Worm (Caenorhabditis elegans) whole organism, early embryonic: ENCODE results near the gene F18C5.10.

Experiments
- B0310.2 ChIP-seq: sonication (generic microtip); optimal IDR thresholded peaks from 2 replicates; lab custom pipeline; 2016; ENCODE audit warnings: mild to moderate bottlenecking, missing genetic modification characterization, missing compliant biosample characterization
- F13C5.2 ChIP-seq: sonication (generic microtip); optimal IDR thresholded peaks from 2 replicates; lab custom pipeline; 2017; ENCODE audit warnings: mild to moderate bottlenecking, missing genetic modification characterization, inconsistent platforms, missing compliant biosample characterization
- aly-1 ChIP-seq: sonication (generic microtip); optimal IDR thresholded peaks from 2 replicates; lab custom pipeline; 2016; ENCODE audit warnings: missing genetic modification characterization, missing compliant biosample characterization
- ama-1 ChIP-seq: fragments of 150-350 bp; optimal IDR thresholded peaks from 2 replicates; lab custom pipeline; 2014
- ceh-13 ChIP-seq: fragments of 200-800 bp; sonication (Bioruptor generic); optimal IDR thresholded peaks from 2 replicates; lab custom pipeline; 2018; ENCODE audit warnings: mild to moderate bottlenecking, missing genetic modification characterization, missing compliant biosample characterization
- ceh-36 ChIP-seq: sonication (generic microtip); optimal IDR thresholded peaks from 2 replicates; lab custom pipeline; 2016; ENCODE audit warnings: missing genetic modification characterization, inconsistent platforms, missing compliant biosample characterization
- ets-7 ChIP-seq: sonication (generic microtip); optimal IDR thresholded peaks from 2 replicates; lab custom pipeline; 2016; ENCODE audit warnings: missing genotype, missing genetic modification characterization, missing compliant biosample characterization
- flt-1 ChIP-seq: fragments of 200-800 bp; sonication (Bioruptor generic); IDR thresholded peaks from 2 replicates; pipeline ENCODE4 v1.3.6; 2022; ENCODE audit warnings: missing genetic modification characterization, missing compliant biosample characterization
- hmbx-1 ChIP-seq: sonication (generic microtip); optimal IDR thresholded peaks from 2 replicates; lab custom pipeline; 2016; ENCODE audit warnings: mild to moderate bottlenecking, missing genetic modification characterization, missing compliant biosample characterization
- hmg-4 ChIP-seq: fragments of 200-800 bp; sonication (Bioruptor generic); optimal IDR thresholded peaks from 2 replicates; lab custom pipeline; 2018; ENCODE audit warnings: mild to moderate bottlenecking, missing genetic modification characterization, missing compliant biosample characterization
- hnd-1 ChIP-seq: sonication (generic microtip); optimal IDR thresholded peaks from 2 replicates; lab custom pipeline; 2016; ENCODE audit warnings: missing genetic modification characterization, missing compliant biosample characterization
- pes-1 ChIP-seq: fragments of 200-800 bp; sonication (Bioruptor generic); IDR thresholded peaks from 2 replicates; pipeline ENCODE4 v1.3.6; 2022; ENCODE audit warnings: missing genetic modification reagents, missing genetic modification characterization, missing compliant biosample characterization
- scrt-1 ChIP-seq: fragments of 200-800 bp; sonication (Bioruptor generic); IDR thresholded peaks from 2 replicates; pipeline ENCODE4 v1.3.6; 2022; ENCODE audit warnings: missing genetic modification characterization, missing compliant biosample characterization
- sea-1 ChIP-seq: fragments of 200-800 bp; sonication (Bioruptor generic); conservative IDR thresholded peaks from 2 replicates; pipeline ENCODE4 v1.3.6; 2022; ENCODE audit warnings: missing genetic modification characterization, missing compliant biosample characterization
- tbx-11 ChIP-seq: fragments of 200-800 bp; sonication (Bioruptor generic); IDR thresholded peaks from 2 replicates; pipeline ENCODE4 v1.3.6; 2022; ENCODE audit warnings: missing genetic modification characterization, missing compliant biosample characterization
- tbx-37 ChIP-seq: fragments of 200-800 bp; sonication (Bioruptor generic); conservative IDR thresholded peaks from 2 replicates; pipeline ENCODE4 v1.3.6; 2022; ENCODE audit warnings: missing genetic modification reagents, missing genetic modification characterization, missing compliant biosample characterization
- tra-4 ChIP-seq: sonication (generic microtip); optimal IDR thresholded peaks from 2 replicates; lab custom pipeline; 2017; ENCODE audit warnings: missing genetic modification characterization, missing compliant biosample characterization

The F18C5.10 gene

ce11 chrII:6519703-6520102 is 41.5 kb downstream of the F18C5.10 start:
- TF ChIP-seq hmbx-1 (tag; lab: Kevin White, UChicago) (no peak), aly-1 (tag; lab: Kevin White, UChicago) (no peak), hmg-4 (no peak), sea-1 (GFP tag; lab: Robert Waterston, UW) (no peak), ceh-13 (no peak), ama-1 (lab: Kevin White, UChicago) (no peak)

- TF ChIP-seq hmg-4 (no peak), tbx-37 (GFP tag; lab: Robert Waterston, UW) (no peak), ets-7 (no peak), hmbx-1 (tag; lab: Kevin White, UChicago) (no peak), B0310.2 (no peak), aly-1 (tag; lab: Kevin White, UChicago) (no peak), hnd-1 (no peak), ceh-36 (tag; lab: Kevin White, UChicago) (no peak), F13C5.2 (tag; lab: Kevin White, UChicago) (no peak), flt-1 (GFP tag; lab: Robert Waterston, UW) (no peak)
Measured at ce11 chrII:6516276-6516675, 45.0 kb downstream of the F18C5.10 start, which contains the start of gene C56E6.7. Gene C56E6.7, plus strand, starts transcription at chrII:6516576.

ce11 chrII:6513911-6514310 is 47.3 kb downstream of the F18C5.10 start, which contains the start of gene R05G9R.1:
Gene R05G9R.1, minus strand, starts transcription at chrII:6514011.
- no peak for TF ChIP-seq ceh-36 (tag; lab: Kevin White, UChicago)
- TF ChIP-seq ama-1 (lab: Kevin White, UChicago), result no peak
- TF ChIP-seq hnd-1, result no peak
- TF ChIP-seq tra-4 (tag; lab: Kevin White, UChicago), result no peak
- no peak for TF ChIP-seq tbx-11 (GFP tag; lab: Robert Waterston, UW)
- no peak for TF ChIP-seq ets-7
- TF ChIP-seq scrt-1, result no peak
- TF ChIP-seq F13C5.2 (tag; lab: Kevin White, UChicago), result no peak
- TF ChIP-seq pes-1, result no peak
- no peak for TF ChIP-seq aly-1 (tag; lab: Kevin White, UChicago)
- no peak for TF ChIP-seq B0310.2
- TF ChIP-seq flt-1 (GFP tag; lab: Robert Waterston, UW), result no peak
- TF ChIP-seq hmg-4, result no peak
- no peak for TF ChIP-seq tbx-37 (GFP tag; lab: Robert Waterston, UW)

- TF ChIP-seq aly-1 (tag; lab: Kevin White, UChicago), result no peak
- no peak for TF ChIP-seq hmbx-1 (tag; lab: Kevin White, UChicago)
- TF ChIP-seq tbx-11 (GFP tag; lab: Robert Waterston, UW), result no peak
- TF ChIP-seq pes-1, result no peak
- no peak for TF ChIP-seq hnd-1
- TF ChIP-seq ceh-36 (tag; lab: Kevin White, UChicago), result no peak
- no peak for TF ChIP-seq tra-4 (tag; lab: Kevin White, UChicago)
- no peak for TF ChIP-seq ets-7
- no peak for TF ChIP-seq hmg-4
- TF ChIP-seq ama-1 (lab: Kevin White, UChicago), result no peak
- TF ChIP-seq ceh-13, result no peak
- no peak for TF ChIP-seq B0310.2
- TF ChIP-seq flt-1 (GFP tag; lab: Robert Waterston, UW), result no peak
- no peak for TF ChIP-seq tbx-37 (GFP tag; lab: Robert Waterston, UW)
- TF ChIP-seq sea-1 (GFP tag; lab: Robert Waterston, UW), result no peak
- TF ChIP-seq F13C5.2 (tag; lab: Kevin White, UChicago), result no peak
- TF ChIP-seq scrt-1, result no peak
Measured at ce11 chrII:6513357-6513756, 47.9 kb downstream of the F18C5.10 start.
